Fruit fly (Drosophila melanogaster) whole organism, wandering third instar larva: Measurements from ENCODE around the gene CG9547.

ENCODE experiments used
- Abd-B ChIP-seq: fragments of >200 bp; optimal IDR thresholded peaks from 2 replicates; lab custom pipeline; 2017; ENCODE audit warnings: missing biosample characterization, missing genetic modification characterization
- CG32264 ChIP-seq: fragments of 200-800 bp; sonication (Bioruptor generic); optimal IDR thresholded peaks from 2 replicates; lab custom pipeline; 2016; ENCODE audit warnings: missing biosample characterization, missing genetic modification characterization
- CG9705 ChIP-seq: fragments of 200-800 bp; sonication (Bioruptor generic); optimal IDR thresholded peaks from 2 replicates; lab custom pipeline; 2018; ENCODE audit warnings: missing biosample characterization, mild to moderate bottlenecking, missing genetic modification characterization
- CrebA ChIP-seq: fragments of 200-800 bp; sonication (Bioruptor generic); optimal IDR thresholded peaks from 2 replicates; lab custom pipeline; 2016; ENCODE audit warnings: missing biosample characterization, mild to moderate bottlenecking, missing genetic modification characterization, borderline replicate concordance
- Dfd ChIP-seq: fragments of >200 bp; optimal IDR thresholded peaks from 2 replicates; lab custom pipeline; 2017; ENCODE audit warnings: missing biosample characterization, missing genetic modification characterization
- Dif ChIP-seq: fragments of 200-275, 200-300 bp; sonication (Bioruptor generic); optimal IDR thresholded peaks from 2 replicates; lab custom pipeline; 2018; ENCODE audit warnings: missing biosample characterization, missing genetic modification characterization; ENCODE audit not compliant: partially characterized antibody
- GATAd ChIP-seq: sonication (Bioruptor generic); optimal IDR thresholded peaks from 2 replicates; lab custom pipeline; 2016; ENCODE audit warnings: missing biosample characterization, missing genetic modification characterization
- HLH106 ChIP-seq: fragments of 200-800 bp; optimal IDR thresholded peaks from 3 replicates; lab custom pipeline; 2019; ENCODE audit warnings: missing biosample characterization, mild to moderate bottlenecking, missing genetic modification characterization, moderate library complexity
- Hnf4 ChIP-seq: fragments of 200-800 bp; sonication (Bioruptor generic); optimal IDR thresholded peaks from 2 replicates; lab custom pipeline; 2016; ENCODE audit warnings: missing biosample characterization, mild to moderate bottlenecking, missing genetic modification characterization
- Hr78 ChIP-seq: fragments of >200 bp; optimal IDR thresholded peaks from 2 replicates; lab custom pipeline; 2017; ENCODE audit warnings: missing biosample characterization, missing genetic modification characterization
- Hr83 ChIP-seq: fragments of 200-300 bp; sonication (Bioruptor generic); optimal IDR thresholded peaks from 2 replicates; lab custom pipeline; 2016; ENCODE audit warnings: missing biosample characterization, mild to moderate bottlenecking, missing genetic modification characterization, moderate library complexity; ENCODE audit not compliant: poor library complexity, severe bottlenecking
- Jra ChIP-seq: sonication (Bioruptor generic); optimal IDR thresholded peaks from 2 replicates; lab custom pipeline; 2016; ENCODE audit warnings: missing biosample characterization, missing genetic modification characterization
- Mio ChIP-seq: sonication (Bioruptor generic); optimal IDR thresholded peaks from 2 replicates; lab custom pipeline; 2016; ENCODE audit warnings: missing biosample characterization, missing genetic modification characterization
- Myc ChIP-seq: fragments of >200 bp; optimal IDR thresholded peaks from 2 replicates; lab custom pipeline; 2017
- N ChIP-seq: fragments of >200 bp; optimal IDR thresholded peaks from 2 replicates; lab custom pipeline; 2018; ENCODE audit warnings: missing biosample characterization, missing external identifiers, missing genetic modification characterization
- OdsH ChIP-seq: fragments of 200-800 bp; sonication (Bioruptor generic); optimal IDR thresholded peaks from 2 replicates; lab custom pipeline; 2016; ENCODE audit warnings: missing biosample characterization, mild to moderate bottlenecking, missing genetic modification characterization
- Rel ChIP-seq, 2 experiments: fragments of 200-800 bp; sonication (Bioruptor generic) in 1 of 2; optimal IDR thresholded peaks; 2 replicates in 1 of 2; 3 replicates in 1 of 2; lab custom pipeline; 2016 to 2019; ENCODE audit warnings: mild to moderate bottlenecking in 2 of 2, missing biosample characterization in 2 of 2, missing genetic modification characterization in 2 of 2, moderate library complexity in 1 of 2
- Sp1 ChIP-seq: fragments of 200-800 bp; sonication (Bioruptor generic); optimal IDR thresholded peaks from 3 replicates; lab custom pipeline; 2019; ENCODE audit warnings: missing biosample characterization, mild to moderate bottlenecking, missing genetic modification characterization, moderate library complexity
- Vsx2 ChIP-seq: fragments of 200-300, 225-300 bp; sonication (Bioruptor generic); optimal IDR thresholded peaks from 2 replicates; lab custom pipeline; 2018; ENCODE audit warnings: missing biosample characterization, missing genetic modification characterization; ENCODE audit not compliant: partially characterized antibody
- br ChIP-seq: fragments of 200-800 bp; sonication (Bioruptor generic); optimal IDR thresholded peaks from 2 replicates; lab custom pipeline; 2016; ENCODE audit warnings: missing biosample characterization, missing genetic modification characterization
- brk ChIP-seq: fragments of 200-800 bp; sonication (Bioruptor generic); optimal IDR thresholded peaks from 2 replicates; lab custom pipeline; 2016; ENCODE audit warnings: missing biosample characterization, mild to moderate bottlenecking, missing genetic modification characterization
- dl ChIP-seq, 2 experiments: fragments of 175-275, 200-275 bp in 1 of 2; fragments of 200-275 bp in 1 of 2; sonication (Bioruptor generic); optimal IDR thresholded peaks; lab custom pipeline; 2018; ENCODE audit warnings: mild to moderate bottlenecking in 2 of 2, missing biosample characterization in 2 of 2, missing genetic modification characterization in 2 of 2, moderate library complexity in 2 of 2; ENCODE audit not compliant: partially characterized antibody in 2 of 2, insufficient read depth in 1 of 2
- dmrt93B ChIP-seq: fragments of 200-800 bp; sonication (Bioruptor generic); optimal IDR thresholded peaks from 2 replicates; lab custom pipeline; 2018; ENCODE audit warnings: missing biosample characterization, mild to moderate bottlenecking, missing genetic modification characterization
- dsf ChIP-seq: sonication (Bioruptor generic); optimal IDR thresholded peaks from 2 replicates; lab custom pipeline; 2016; ENCODE audit warnings: missing biosample characterization, missing genetic modification characterization, borderline replicate concordance
- ey ChIP-seq: fragments of 200-800 bp; sonication (Bioruptor generic); optimal IDR thresholded peaks from 2 replicates; lab custom pipeline; 2016; ENCODE audit warnings: missing biosample characterization, missing genetic modification characterization
- foxo ChIP-seq, 2 experiments: fragments of 200-800 bp; sonication (Bioruptor generic); optimal IDR thresholded peaks; 2 replicates in 1 of 2; 3 replicates in 1 of 2; lab custom pipeline; 2016 to 2017; ENCODE audit warnings: missing biosample characterization in 2 of 2, missing genetic modification characterization in 2 of 2
- fru ChIP-seq: fragments of 200-800 bp; sonication (Bioruptor generic); optimal IDR thresholded peaks from 3 replicates; lab custom pipeline; 2016; ENCODE audit warnings: missing biosample characterization, mild to moderate bottlenecking, missing genetic modification characterization
- h ChIP-seq: fragments of 200-800 bp; sonication (Bioruptor generic); optimal IDR thresholded peaks from 3 replicates; lab custom pipeline; 2016; ENCODE audit warnings: missing biosample characterization, mild to moderate bottlenecking, missing genetic modification characterization
- jim ChIP-seq: fragments of 175-275, 200-325 bp; sonication (Bioruptor generic); optimal IDR thresholded peaks from 2 replicates; lab custom pipeline; 2016; ENCODE audit warnings: missing biosample characterization, mild to moderate bottlenecking, missing genetic modification characterization
- lola ChIP-seq: fragments of >200 bp; optimal IDR thresholded peaks from 2 replicates; lab custom pipeline; 2017; ENCODE audit warnings: missing biosample characterization, missing genetic modification characterization
- pan ChIP-seq: fragments of >200 bp; optimal IDR thresholded peaks from 2 replicates; lab custom pipeline; 2017
- psq ChIP-seq: fragments of 200-800 bp; sonication (Bioruptor generic); optimal IDR thresholded peaks from 3 replicates; lab custom pipeline; 2017; ENCODE audit warnings: missing biosample characterization, mild to moderate bottlenecking, missing genetic modification characterization, moderate library complexity
- rgr ChIP-seq: fragments of 200-800 bp; sonication (Bioruptor generic); optimal IDR thresholded peaks from 3 replicates; lab custom pipeline; 2016; ENCODE audit warnings: missing biosample characterization, mild to moderate bottlenecking, missing genetic modification characterization
- sage ChIP-seq: fragments of 200-800 bp; sonication (Bioruptor generic); optimal IDR thresholded peaks from 2 replicates; lab custom pipeline; 2016; ENCODE audit warnings: missing biosample characterization, mild to moderate bottlenecking, missing genetic modification characterization
- sv ChIP-seq: fragments of 200-800 bp; sonication (Bioruptor generic); optimal IDR thresholded peaks from 3 replicates; lab custom pipeline; 2016; ENCODE audit warnings: missing biosample characterization, missing genetic modification characterization
- tai ChIP-seq: sonication (Bioruptor generic); optimal IDR thresholded peaks from 2 replicates; lab custom pipeline; 2016; ENCODE audit warnings: missing biosample characterization, missing genetic modification characterization
- usp ChIP-seq: fragments of >200 bp; optimal IDR thresholded peaks from 2 replicates; lab custom pipeline; 2017; ENCODE audit warnings: missing biosample characterization, missing genetic modification characterization
- woc ChIP-seq: sonication (Bioruptor generic); optimal IDR thresholded peaks from 2 replicates; lab custom pipeline; 2016; ENCODE audit warnings: missing biosample characterization, mild to moderate bottlenecking, missing genetic modification characterization

CG9547 gene

DNA sequence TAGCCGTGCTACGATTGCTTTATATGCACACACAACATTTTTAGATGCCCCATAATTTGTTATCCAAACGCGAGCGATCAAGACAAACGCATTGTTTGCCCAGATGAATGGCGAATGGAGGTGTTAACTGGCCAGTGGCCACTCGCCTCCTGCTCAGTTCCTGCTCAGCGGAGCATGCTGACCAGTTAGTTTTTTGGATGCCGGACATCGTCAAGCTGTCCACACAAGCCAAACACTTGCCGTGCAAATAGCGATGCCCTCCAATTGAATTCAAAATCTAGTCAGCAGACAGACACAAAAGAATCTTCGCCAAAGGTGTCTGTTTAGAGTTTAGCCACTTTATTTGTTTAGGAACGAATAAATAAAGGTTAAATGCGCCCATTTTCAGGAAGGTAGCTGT, 32.1 kb downstream of the CG9547 start:
- TF ChIP-seq Jra (GFP tag; lab: Kevin White, UChicago): no peak
- no peak for TF ChIP-seq CG9705 (GFP tag; lab: Kevin White, UChicago)
- no peak for TF ChIP-seq brk (GFP tag; lab: Kevin White, UChicago)
- TF ChIP-seq dmrt93B (GFP tag; lab: Kevin White, UChicago): no peak
- TF ChIP-seq GATAd (GFP tag; lab: Kevin White, UChicago): no peak
- no peak for TF ChIP-seq usp
- no peak for TF ChIP-seq CG32264 (GFP tag; lab: Kevin White, UChicago)

DNA sequence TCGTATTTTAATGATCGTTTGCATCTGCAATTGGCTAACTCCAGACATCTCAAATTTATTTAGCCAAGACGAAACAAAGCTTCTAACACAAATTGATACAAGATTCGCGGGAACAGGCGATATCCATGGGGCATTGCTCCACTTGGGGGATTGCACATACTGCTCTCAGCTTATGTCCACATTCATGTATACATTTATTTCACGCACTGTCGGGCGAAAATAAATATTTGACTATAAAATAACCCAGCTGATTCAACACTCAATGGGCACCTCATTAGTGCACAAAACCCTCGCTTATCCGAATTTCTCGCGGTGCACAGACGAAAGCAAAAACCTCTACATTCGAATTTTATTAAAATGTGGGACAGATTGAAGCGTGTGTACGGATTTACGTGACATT, 32.8 kb downstream of the CG9547 start:
- TF ChIP-seq lola (GFP tag; lab: Kevin White, UChicago) (no peak), OdsH (GFP tag; lab: Kevin White, UChicago) (peak; percentile 69), sage (GFP tag; lab: Kevin White, UChicago) (no peak), sv (GFP tag; lab: Kevin White, UChicago) (no peak), GATAd (GFP tag; lab: Kevin White, UChicago) (no peak), Mio (GFP tag; lab: Kevin White, UChicago) (no peak), pan (lab: Kevin White, UChicago) (no peak), tai (GFP tag; lab: Kevin White, UChicago) (no peak), HLH106 (tag; lab: Kevin White, UChicago) (peak; percentile 42), br (GFP tag; lab: Kevin White, UChicago) (peak; percentile 71), dl (GFP tag; optimal IDR thresholded peaks at IDR 0.05; lab: Kevin White, UChicago; ENCODE audit: insufficient read depth in 1 of 2, partially characterized antibody in 2 of 2) (no peak), brk (GFP tag; lab: Kevin White, UChicago) (no peak), Hr83 (peak; percentile 97), Dif (no peak), Sp1 (GFP tag; lab: Kevin White, UChicago) (peak; percentile 62), Vsx2 (GFP tag; lab: Kevin White, UChicago) (no peak), usp (no peak), psq (GFP tag; lab: Kevin White, UChicago) (peak; percentile 20), CG9705 (GFP tag; lab: Kevin White, UChicago) (peak; percentile 17), foxo (GFP tag; optimal IDR thresholded peaks at IDR 0.05; lab: Kevin White, UChicago) (peak in 1 of 2 experiments; percentile 67), fru (peak; percentile 65), CG32264 (GFP tag; lab: Kevin White, UChicago) (peak; percentile 52), dsf (no peak), woc (GFP tag; lab: Kevin White, UChicago) (peak; percentile 17), jim (GFP tag; lab: Kevin White, UChicago) (no peak), h (peak; percentile 88), Myc (lab: Kevin White, UChicago) (no peak), dmrt93B (GFP tag; lab: Kevin White, UChicago) (peak; percentile 12), Hnf4 (GFP tag; lab: Kevin White, UChicago) (peak; percentile 61), ey (no peak), Hr78 (no peak), N (no peak), rgr (GFP tag; lab: Kevin White, UChicago) (peak; percentile 87), Rel (GFP tag; optimal IDR thresholded peaks at IDR 0.05; lab: Kevin White, UChicago) (no peak), Rel (tag; optimal IDR thresholded peaks at IDR 0.05; lab: Kevin White, UChicago) (peak; percentile 22), Abd-B (GFP tag; lab: Kevin White, UChicago) (no peak), Jra (GFP tag; lab: Kevin White, UChicago) (no peak), CrebA (GFP tag; lab: Kevin White, UChicago) (no peak), Dfd (GFP tag; lab: Kevin White, UChicago) (no peak)

dm6 chr2L:6457583-6457982, 36.7 kb downstream of the CG9547 start:
- TF ChIP-seq Rel (GFP tag; optimal IDR thresholded peaks at IDR 0.05; lab: Kevin White, UChicago): no peak
- peak; percentile 5 for TF ChIP-seq Rel (tag; optimal IDR thresholded peaks at IDR 0.05; lab: Kevin White, UChicago)
- no peak for TF ChIP-seq usp
- TF ChIP-seq psq (GFP tag; lab: Kevin White, UChicago): no peak
- no peak for TF ChIP-seq dl (GFP tag; optimal IDR thresholded peaks at IDR 0.05; lab: Kevin White, UChicago; ENCODE audit: insufficient read depth in 1 of 2, partially characterized antibody in 2 of 2)
- TF ChIP-seq Abd-B (GFP tag; lab: Kevin White, UChicago): no peak
- no peak for TF ChIP-seq brk (GFP tag; lab: Kevin White, UChicago)
- no peak for TF ChIP-seq sv (GFP tag; lab: Kevin White, UChicago)
- TF ChIP-seq Dfd (GFP tag; lab: Kevin White, UChicago): no peak
